Fruit fly (Drosophila melanogaster) whole organism, prepupa: ENCODE measurements around the gene CG9106.

Experiments
- Blimp-1 ChIP-seq: fragments of 200-800 bp; sonication (Bioruptor generic); optimal IDR thresholded peaks from 3 replicates; lab custom pipeline; 2017; ENCODE audit warnings: missing biosample characterization, missing genetic modification characterization, mild to moderate bottlenecking, moderate library complexity, missing genetic modification reagents
- CG10631 ChIP-seq: fragments of 200-800 bp; sonication (Bioruptor generic); optimal IDR thresholded peaks from 2 replicates; lab custom pipeline; 2016; ENCODE audit warnings: missing biosample characterization, missing genetic modification characterization
- CG10669 ChIP-seq: fragments of 200-800 bp; sonication (Bioruptor generic); optimal IDR thresholded peaks from 3 replicates; lab custom pipeline; 2018; ENCODE audit warnings: missing biosample characterization, mild to moderate bottlenecking, missing genetic modification characterization, moderate library complexity
- CG11762 ChIP-seq: fragments of 200-800 bp; sonication (Bioruptor generic); optimal IDR thresholded peaks from 3 replicates; lab custom pipeline; 2016; ENCODE audit warnings: missing biosample characterization, missing genetic modification characterization; ENCODE audit not compliant: insufficient read depth
- CG11902 ChIP-seq: fragments of 200-800 bp; sonication (Bioruptor generic); optimal IDR thresholded peaks from 3 replicates; lab custom pipeline; 2016; ENCODE audit warnings: missing biosample characterization, missing genetic modification characterization
- CG15336 ChIP-seq: fragments of 200-800 bp; sonication (Bioruptor generic); IDR thresholded peaks from 2 replicates; pipeline ENCODE4 v1.3.6; 2022; ENCODE audit warnings: missing biosample characterization, missing genetic modification characterization
- CG1621 ChIP-seq: fragments of 200-800 bp; sonication (Bioruptor generic); optimal IDR thresholded peaks from 3 replicates; lab custom pipeline; 2018; ENCODE audit warnings: missing biosample characterization, mild to moderate bottlenecking, missing genetic modification characterization
- CG16779 ChIP-seq: fragments of 200-800 bp; sonication (Bioruptor generic); optimal IDR thresholded peaks from 3 replicates; lab custom pipeline; 2017; ENCODE audit warnings: missing biosample characterization, mild to moderate bottlenecking, missing genetic modification characterization
- CG3032 ChIP-seq: fragments of 200-800 bp; optimal IDR thresholded peaks from 2 replicates; lab custom pipeline; 2019; ENCODE audit warnings: missing biosample characterization, mild to moderate bottlenecking, missing genetic modification characterization, moderate library complexity
- CG31627 ChIP-seq: fragments of 200-800 bp; sonication (Bioruptor generic); optimal IDR thresholded peaks from 3 replicates; lab custom pipeline; 2016; ENCODE audit warnings: missing biosample characterization, missing genetic modification characterization
- CG32006 ChIP-seq: fragments of 200-800 bp; sonication (Bioruptor generic); optimal IDR thresholded peaks from 3 replicates; lab custom pipeline; 2017; ENCODE audit warnings: missing biosample characterization, mild to moderate bottlenecking, missing genetic modification characterization
- CG6163 ChIP-seq: fragments of 200-800 bp; sonication (Bioruptor generic); IDR thresholded peaks from 3 replicates; pipeline ENCODE4 v1.3.6; 2022; ENCODE audit warnings: missing biosample characterization, missing genetic modification characterization
- CG6276 ChIP-seq: fragments of 200-800 bp; sonication (Bioruptor generic); optimal IDR thresholded peaks from 2 replicates; lab custom pipeline; 2017; ENCODE audit warnings: missing biosample characterization, mild to moderate bottlenecking, missing genetic modification characterization
- CG6792 ChIP-seq: fragments of 200-800 bp; sonication (Bioruptor generic); optimal IDR thresholded peaks from 3 replicates; lab custom pipeline; 2016; ENCODE audit warnings: missing biosample characterization, missing genetic modification characterization
- CG6808 ChIP-seq: fragments of 200-800 bp; sonication (Bioruptor generic); optimal IDR thresholded peaks from 3 replicates; lab custom pipeline; 2017; ENCODE audit warnings: missing biosample characterization, missing genetic modification characterization, mild to moderate bottlenecking, moderate library complexity, missing genetic modification reagents
- CG7368 ChIP-seq: fragments of 200-800 bp; sonication (Bioruptor generic); optimal IDR thresholded peaks from 3 replicates; lab custom pipeline; 2016; ENCODE audit warnings: missing biosample characterization, missing genetic modification characterization
- CG8319 ChIP-seq: fragments of 200-800 bp; sonication (Bioruptor generic); optimal IDR thresholded peaks from 3 replicates; lab custom pipeline; 2016; ENCODE audit warnings: missing biosample characterization, missing genetic modification characterization
- CG8632 ChIP-seq: fragments of 200-800 bp; sonication (Bioruptor generic); optimal IDR thresholded peaks from 3 replicates; lab custom pipeline; 2016; ENCODE audit warnings: missing biosample characterization, missing genetic modification characterization
- CG9139 ChIP-seq: fragments of 200-800 bp; sonication (Bioruptor generic); optimal IDR thresholded peaks from 3 replicates; lab custom pipeline; 2017; ENCODE audit warnings: missing biosample characterization, mild to moderate bottlenecking, missing genetic modification characterization
- Eip75B ChIP-seq: fragments of 200-800 bp; sonication (Bioruptor generic); optimal IDR thresholded peaks from 3 replicates; lab custom pipeline; 2016; ENCODE audit warnings: missing biosample characterization, missing genetic modification characterization
- Eip78C ChIP-seq: fragments of 200-800 bp; sonication (Bioruptor generic); peaks from one replicate; lab custom pipeline; 2016; ENCODE audit warnings: missing biosample characterization, missing genetic modification characterization
- Ets96B ChIP-seq: fragments of 200-800 bp; optimal IDR thresholded peaks from 2 replicates; lab custom pipeline; 2019; ENCODE audit warnings: missing biosample characterization, mild to moderate bottlenecking, missing genetic modification characterization, moderate library complexity
- Gug ChIP-seq: fragments of 200-800 bp; sonication (Bioruptor generic); IDR thresholded peaks from 2 replicates; pipeline ENCODE4 v1.3.6; 2022; ENCODE audit warnings: missing biosample characterization, missing genetic modification characterization
- Hr39 ChIP-seq: fragments of 200-800 bp; sonication (Bioruptor generic); optimal IDR thresholded peaks from 2 replicates; lab custom pipeline; 2016; ENCODE audit warnings: missing biosample characterization, missing genetic modification characterization
- OdsH ChIP-seq: fragments of 200-800 bp; sonication (Bioruptor generic); optimal IDR thresholded peaks from 3 replicates; lab custom pipeline; 2016; ENCODE audit warnings: missing biosample characterization, missing genetic modification characterization
- Sox102F ChIP-seq: fragments of 200-800 bp; sonication (Bioruptor generic); optimal IDR thresholded peaks from 2 replicates; lab custom pipeline; 2016; ENCODE audit warnings: missing biosample characterization, mild to moderate bottlenecking, missing genetic modification characterization
- Sox14 ChIP-seq: fragments of 200-800 bp; sonication (Bioruptor generic); optimal IDR thresholded peaks from 3 replicates; lab custom pipeline; 2016; ENCODE audit warnings: missing biosample characterization, missing genetic modification characterization
- acj6 ChIP-seq: fragments of 200-800 bp; sonication (Bioruptor generic); optimal IDR thresholded peaks from 3 replicates; lab custom pipeline; 2016; ENCODE audit warnings: missing biosample characterization, missing genetic modification characterization
- cyc ChIP-seq: fragments of 200-800 bp; sonication (Bioruptor generic); optimal IDR thresholded peaks from 3 replicates; lab custom pipeline; 2016; ENCODE audit warnings: missing biosample characterization, missing genetic modification characterization
- dac ChIP-seq: fragments of 200-800 bp; sonication (Bioruptor generic); optimal IDR thresholded peaks from 2 replicates; lab custom pipeline; 2017; ENCODE audit warnings: missing biosample characterization, mild to moderate bottlenecking, missing genetic modification characterization
- dsx ChIP-seq: fragments of 200-800 bp; optimal IDR thresholded peaks from 3 replicates; lab custom pipeline; 2019; ENCODE audit warnings: missing biosample characterization, mild to moderate bottlenecking, missing genetic modification characterization, moderate library complexity; ENCODE audit not compliant: poor library complexity, severe bottlenecking
- esn ChIP-seq: fragments of 200-800 bp; sonication (Bioruptor generic); optimal IDR thresholded peaks from 2 replicates; lab custom pipeline; 2016; ENCODE audit warnings: missing biosample characterization, mild to moderate bottlenecking, missing genetic modification characterization, moderate library complexity
- fd59A ChIP-seq: fragments of 200-800 bp; sonication (Bioruptor generic); optimal IDR thresholded peaks from 2 replicates; lab custom pipeline; 2017; ENCODE audit warnings: missing biosample characterization, mild to moderate bottlenecking, missing genetic modification characterization, missing genetic modification reagents
- fkh ChIP-seq: fragments of 200-800 bp; sonication (Bioruptor generic); optimal IDR thresholded peaks from 3 replicates; lab custom pipeline; 2017; ENCODE audit warnings: missing biosample characterization, mild to moderate bottlenecking, missing genetic modification characterization, moderate library complexity
- lz ChIP-seq: fragments of 200-800 bp; sonication (Bioruptor generic); optimal IDR thresholded peaks from 3 replicates; lab custom pipeline; 2016; ENCODE audit warnings: missing biosample characterization, missing genetic modification characterization
- pdm3 ChIP-seq: fragments of 200-800 bp; sonication (Bioruptor generic); optimal IDR thresholded peaks from 3 replicates; lab custom pipeline; 2016; ENCODE audit warnings: missing biosample characterization, missing genetic modification characterization
- salr ChIP-seq, 2 experiments: fragments of 200-800 bp; sonication (Bioruptor generic); optimal IDR thresholded peaks; 3 replicates each; lab custom pipeline; 2016 to 2018; ENCODE audit warnings: missing biosample characterization in 2 of 2, missing genetic modification characterization in 2 of 2, mild to moderate bottlenecking in 1 of 2
- ss ChIP-seq, 2 experiments: fragments of 200-800 bp; sonication (Bioruptor generic); optimal IDR thresholded peaks; 2 replicates in 1 of 2; 3 replicates in 1 of 2; lab custom pipeline; 2017 to 2018; ENCODE audit warnings: mild to moderate bottlenecking in 2 of 2, missing biosample characterization in 2 of 2, missing genetic modification characterization in 2 of 2, moderate library complexity in 1 of 2
- topi ChIP-seq: fragments of 200-800 bp; sonication (Bioruptor generic); optimal IDR thresholded peaks from 3 replicates; lab custom pipeline; 2016; ENCODE audit warnings: missing biosample characterization, missing genetic modification characterization
- vri ChIP-seq: fragments of 200-800 bp; sonication (Bioruptor generic); optimal IDR thresholded peaks from 3 replicates; lab custom pipeline; 2016; ENCODE audit warnings: missing biosample characterization, mild to moderate bottlenecking, missing genetic modification characterization

CG9106 gene

dm6 chrX:15304211-15304610 is 32.0 kb upstream of the CG9106 start:
- TF ChIP-seq CG15336 (GFP tag; lab: Robert Waterston, UW) (no peak), fd59A (GFP tag; lab: Kevin White, UChicago) (no peak), CG8632 (GFP tag; lab: Kevin White, UChicago) (no peak), CG16779 (tag; lab: Kevin White, UChicago) (no peak), acj6 (no peak), OdsH (GFP tag; lab: Kevin White, UChicago) (peak; percentile 3), CG8319 (GFP tag; lab: Kevin White, UChicago) (no peak), CG1621 (no peak), CG10669 (GFP tag; lab: Kevin White, UChicago) (no peak), ss (GFP tag; optimal IDR thresholded peaks at IDR 0.05; lab: Kevin White, UChicago) (no peak), CG11902 (GFP tag; lab: Kevin White, UChicago) (peak; percentile 1), Gug (GFP tag; lab: Robert Waterston, UW) (no peak), vri (GFP tag; lab: Kevin White, UChicago) (no peak), fkh (GFP tag; lab: Kevin White, UChicago) (no peak), Blimp-1 (no peak), topi (GFP tag; lab: Kevin White, UChicago) (peak; percentile 2), CG3032 (tag; lab: Kevin White, UChicago) (no peak), Eip78C (peak; percentile 67), Sox14 (GFP tag; lab: Kevin White, UChicago) (no peak), CG31627 (GFP tag; lab: Kevin White, UChicago) (peak; percentile 31), salr (GFP tag; optimal IDR thresholded peaks at IDR 0.05; lab: Kevin White, UChicago) (no peak), CG32006 (GFP tag; lab: Kevin White, UChicago) (peak; percentile 17), Sox102F (GFP tag; lab: Kevin White, UChicago) (no peak), dac (GFP tag; lab: Kevin White, UChicago) (no peak), CG7368 (GFP tag; lab: Kevin White, UChicago) (no peak), Eip75B (GFP tag; lab: Kevin White, UChicago) (no peak), CG11762 (GFP tag; lab: Kevin White, UChicago) (no peak), Ets96B (tag; lab: Kevin White, UChicago) (no peak), Hr39 (peak; percentile 25), dsx (no peak), CG10631 (peak; percentile 10), pdm3 (peak; percentile 17), CG6792 (GFP tag; lab: Kevin White, UChicago) (no peak), CG9139 (no peak), cyc (GFP tag; lab: Kevin White, UChicago) (peak; percentile 7), esn (GFP tag; lab: Kevin White, UChicago) (peak; percentile 28), CG6163 (GFP tag; lab: Robert Waterston, UW) (no peak), lz (GFP tag; lab: Kevin White, UChicago) (peak; percentile 29), CG6276 (GFP tag; lab: Kevin White, UChicago) (no peak), CG6808 (GFP tag; lab: Kevin White, UChicago) (no peak)
